Worm (Caenorhabditis elegans): ENCODE data around the gene fbxa-90.

DNA sequence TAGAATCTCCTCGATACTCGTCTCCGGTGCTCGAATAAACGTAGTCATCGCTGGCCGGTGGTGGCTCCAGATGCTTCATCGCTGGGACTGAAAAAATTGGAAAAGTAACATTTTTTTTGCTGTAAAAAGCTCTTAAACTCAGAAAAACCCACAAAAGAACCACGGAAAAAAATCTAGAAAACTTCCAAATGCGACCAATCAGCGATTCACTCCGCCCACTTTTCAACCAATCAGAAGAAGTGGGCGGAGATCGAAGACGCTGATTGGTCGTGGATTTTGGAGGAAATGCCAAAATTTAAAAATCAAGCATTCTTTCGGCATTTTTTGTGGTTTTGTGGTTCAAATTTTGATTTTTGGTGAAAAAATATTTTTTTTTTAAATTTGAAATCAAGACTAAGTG lies 7.6 kb upstream of the fbxa-90 start:
- no peak for TF ChIP-seq elt-1 (tag; optimal IDR thresholded peaks at IDR 0.05)
- TF ChIP-seq ceh-9 (tag; optimal IDR thresholded peaks at IDR 0.05): no peak
- no peak for TF ChIP-seq ama-1 (optimal IDR thresholded peaks at IDR 0.05)
- TF ChIP-seq nhr-237 (tag; optimal IDR thresholded peaks at IDR 0.05): no peak
- TF ChIP-seq nhr-28 (tag; optimal IDR thresholded peaks at IDR 0.05): no peak
- TF ChIP-seq fkh-10 (GFP tag; optimal IDR thresholded peaks at IDR 0.05): no peak
- TF ChIP-seq pqm-1 (tag; optimal IDR thresholded peaks at IDR 0.05): no peak
- TF ChIP-seq nhr-23 (tag; optimal IDR thresholded peaks at IDR 0.05): no peak
- TF ChIP-seq sea-2 (GFP tag; optimal IDR thresholded peaks at IDR 0.05): no peak
- TF ChIP-seq lin-39 (tag; optimal IDR thresholded peaks at IDR 0.05): no peak
